Fruit fly (Drosophila melanogaster) whole organism, embryonic: ENCODE data around the gene KdelR.

Source experiments
- Abd-B ChIP-seq: fragments of 200-800 bp; sonication (Bioruptor generic); optimal IDR thresholded peaks from 2 replicates; lab custom pipeline; 2018; ENCODE audit warnings: missing biosample characterization, mild to moderate bottlenecking, missing genetic modification characterization, moderate library complexity
- Atf-2 ChIP-seq: fragments of 200-800 bp; sonication (Bioruptor generic); optimal IDR thresholded peaks from 2 replicates; lab custom pipeline; 2016; ENCODE audit warnings: missing biosample characterization, missing genetic modification characterization
- CG10565 ChIP-seq: fragments of 200-800 bp; sonication (Bioruptor generic); optimal IDR thresholded peaks from 3 replicates; lab custom pipeline; 2016; ENCODE audit warnings: missing biosample characterization, mild to moderate bottlenecking, missing genetic modification characterization
- CG12155 ChIP-seq: fragments of 200-800 bp; sonication (Bioruptor generic); optimal IDR thresholded peaks from 3 replicates; lab custom pipeline; 2016; ENCODE audit warnings: missing biosample characterization, missing genetic modification characterization
- CG12744 ChIP-seq: fragments of 200-800 bp; sonication (Bioruptor generic); optimal IDR thresholded peaks from 2 replicates; lab custom pipeline; 2016; ENCODE audit warnings: missing biosample characterization, missing genetic modification characterization
- CG12942 ChIP-seq: fragments of 200-800 bp; sonication (Bioruptor generic); optimal IDR thresholded peaks from 3 replicates; lab custom pipeline; 2016; ENCODE audit warnings: missing biosample characterization, missing genetic modification characterization
- CG13296 ChIP-seq: fragments of 200-800 bp; sonication (Bioruptor generic); optimal IDR thresholded peaks from 3 replicates; lab custom pipeline; 2018; ENCODE audit warnings: missing biosample characterization, mild to moderate bottlenecking, missing genetic modification characterization
- CG13894 ChIP-seq: fragments of 200-800 bp; sonication (Bioruptor generic); optimal IDR thresholded peaks from 3 replicates; lab custom pipeline; 2018; ENCODE audit warnings: missing biosample characterization, mild to moderate bottlenecking, missing genetic modification characterization, moderate library complexity
- CG14710 ChIP-seq: fragments of 200-800 bp; sonication (Bioruptor generic); optimal IDR thresholded peaks from 3 replicates; lab custom pipeline; 2019; ENCODE audit warnings: missing biosample characterization, mild to moderate bottlenecking, missing genetic modification characterization, moderate library complexity
- CG16779 ChIP-seq: fragments of 200-800 bp; sonication (Bioruptor generic); IDR thresholded peaks from 2 replicates; pipeline ENCODE4 v1.3.6; 2022; ENCODE audit warnings: missing biosample characterization, missing genetic modification characterization
- CG16863 ChIP-seq: fragments of 200-800 bp; sonication (Bioruptor generic); optimal IDR thresholded peaks from 3 replicates; lab custom pipeline; 2016; ENCODE audit warnings: missing biosample characterization, missing genetic modification characterization
- CG1792 ChIP-seq: fragments of 200-800 bp; sonication (Bioruptor generic); optimal IDR thresholded peaks from 2 replicates; lab custom pipeline; 2016; ENCODE audit warnings: missing biosample characterization, missing genetic modification characterization
- CG18262 ChIP-seq: fragments of 200-800 bp; optimal IDR thresholded peaks from 3 replicates; lab custom pipeline; 2019; ENCODE audit warnings: missing biosample characterization, mild to moderate bottlenecking, missing genetic modification characterization, moderate library complexity
- CG2129 ChIP-seq: fragments of 200-800 bp; sonication (Bioruptor generic); IDR thresholded peaks from 2 replicates; pipeline ENCODE4 v1.3.6; 2022; ENCODE audit warnings: missing biosample characterization, missing genetic modification characterization; ENCODE audit not compliant: partially characterized antibody
- CG2202 ChIP-seq: fragments of 200-800 bp; sonication (Bioruptor generic); optimal IDR thresholded peaks from 2 replicates; lab custom pipeline; 2018; ENCODE audit warnings: missing biosample characterization, mild to moderate bottlenecking, missing genetic modification characterization
- CG33213 ChIP-seq: fragments of 200-800 bp; sonication (Bioruptor generic); optimal IDR thresholded peaks from 3 replicates; lab custom pipeline; 2016; ENCODE audit warnings: missing biosample characterization, missing genetic modification characterization
- CG3995 ChIP-seq: fragments of 200-800 bp; sonication (Bioruptor generic); optimal IDR thresholded peaks from 3 replicates; lab custom pipeline; 2016; ENCODE audit warnings: missing biosample characterization, missing genetic modification characterization
- CG6854 ChIP-seq: fragments of 200-800 bp; sonication (Bioruptor generic); optimal IDR thresholded peaks from 3 replicates; lab custom pipeline; 2017; ENCODE audit warnings: missing biosample characterization, mild to moderate bottlenecking, missing genetic modification characterization
- CG8281 ChIP-seq: fragments of 200-800 bp; sonication (Bioruptor generic); optimal IDR thresholded peaks from 2 replicates; lab custom pipeline; 2018; ENCODE audit warnings: missing biosample characterization, mild to moderate bottlenecking, missing genetic modification characterization, moderate library complexity
- CG8944 ChIP-seq: fragments of 200-800 bp; sonication (Bioruptor generic); optimal IDR thresholded peaks from 3 replicates; lab custom pipeline; 2016; ENCODE audit warnings: missing biosample characterization, missing genetic modification characterization
- D19A ChIP-seq: fragments of 200-800 bp; optimal IDR thresholded peaks from 3 replicates; lab custom pipeline; 2019; ENCODE audit warnings: missing biosample characterization, mild to moderate bottlenecking, missing genetic modification characterization, moderate library complexity
- Deaf1 ChIP-seq: fragments of 200-800 bp; optimal IDR thresholded peaks from 3 replicates; lab custom pipeline; 2019; ENCODE audit warnings: missing biosample characterization, mild to moderate bottlenecking, missing genetic modification characterization, moderate library complexity
- Fer1 ChIP-seq: fragments of 200-800 bp; sonication (Bioruptor generic); optimal IDR thresholded peaks from 2 replicates; lab custom pipeline; 2017; ENCODE audit warnings: missing biosample characterization, mild to moderate bottlenecking, missing genetic modification characterization
- HHEX ChIP-seq: fragments of 200-800 bp; sonication (Bioruptor generic); optimal IDR thresholded peaks from 3 replicates; lab custom pipeline; 2017; ENCODE audit warnings: missing biosample characterization, mild to moderate bottlenecking, missing genetic modification characterization, missing genetic modification reagents
- HLH4C ChIP-seq: fragments of 200-800 bp; sonication (Bioruptor generic); IDR thresholded peaks from 3 replicates; pipeline ENCODE4 v1.3.6; 2022; ENCODE audit warnings: missing biosample characterization, missing genetic modification characterization; ENCODE audit not compliant: partially characterized antibody
- PHDP ChIP-seq: fragments of 200-800 bp; sonication (Bioruptor generic); optimal IDR thresholded peaks from 3 replicates; lab custom pipeline; 2018; ENCODE audit warnings: missing biosample characterization, mild to moderate bottlenecking, missing genetic modification characterization, moderate library complexity
- Rx ChIP-seq: fragments of 200-800 bp; sonication (Bioruptor generic); IDR thresholded peaks from 2 replicates; pipeline ENCODE4 v1.3.6; 2022; ENCODE audit warnings: missing biosample characterization, missing genetic modification characterization
- Scr ChIP-seq: fragments of 200-800 bp; sonication (Bioruptor generic); IDR thresholded peaks from 2 replicates; pipeline ENCODE4 v1.3.6; 2022; ENCODE audit warnings: missing biosample characterization, missing genetic modification characterization; ENCODE audit not compliant: partially characterized antibody
- Stat92E ChIP-seq, 3 experiments: fragments of >200 bp in 2 of 3; fragments of 200-800 bp in 1 of 3; sonication (Bioruptor generic) in 1 of 3; optimal IDR thresholded peaks; 2 replicates each; lab custom pipeline; 2017 to 2019; ENCODE audit warnings: missing biosample characterization in 3 of 3, missing genetic modification characterization in 3 of 3, mild to moderate bottlenecking in 1 of 3, moderate library complexity in 1 of 3
- YL-1 ChIP-seq: fragments of 200-800 bp; sonication (Bioruptor generic); optimal IDR thresholded peaks from 3 replicates; lab custom pipeline; 2017; ENCODE audit warnings: missing biosample characterization, mild to moderate bottlenecking, missing genetic modification characterization
- ap ChIP-seq: fragments of 200-800 bp; sonication (Bioruptor generic); IDR thresholded peaks from 2 replicates; pipeline ENCODE4 v1.3.6; 2022; ENCODE audit warnings: missing biosample characterization, missing genetic modification characterization
- az2 ChIP-seq: fragments of 200-800 bp; sonication (Bioruptor generic); optimal IDR thresholded peaks from 3 replicates; lab custom pipeline; 2016; ENCODE audit warnings: missing biosample characterization, missing genetic modification characterization
- bcd ChIP-seq: fragments of 200-800 bp; sonication (Bioruptor generic); optimal IDR thresholded peaks from 2 replicates; lab custom pipeline; 2017; ENCODE audit warnings: missing biosample characterization, mild to moderate bottlenecking, missing genetic modification characterization
- eve ChIP-seq, 2 experiments: fragments of >200 bp; optimal IDR thresholded peaks; 2 replicates each; lab custom pipeline; 2017; ENCODE audit warnings: missing biosample characterization in 2 of 2, missing genetic modification characterization in 2 of 2
- gro ChIP-seq: fragments of 200-800 bp; sonication (Bioruptor generic); optimal IDR thresholded peaks from 2 replicates; lab custom pipeline; 2016; ENCODE audit warnings: missing biosample characterization, missing genetic modification characterization
- hkb ChIP-seq, 2 experiments: fragments of 200-800 bp in 1 of 2; fragments of >200 bp in 1 of 2; sonication (Bioruptor generic) in 1 of 2; IDR thresholded peaks in 1 of 2; optimal IDR thresholded peaks in 1 of 2; 2 replicates each; pipeline versions ENCODE4 v1.3.6 to Lab custom; 2017 to 2022; ENCODE audit warnings: missing biosample characterization in 1 of 2, missing genetic modification characterization in 1 of 2
- jumu ChIP-seq: fragments of 200-800 bp; sonication (Bioruptor generic); optimal IDR thresholded peaks from 3 replicates; lab custom pipeline; 2016; ENCODE audit warnings: missing biosample characterization, missing genetic modification characterization
- kay ChIP-seq: fragments of 200-800 bp; sonication (Bioruptor generic); optimal IDR thresholded peaks from 2 replicates; lab custom pipeline; 2016; ENCODE audit warnings: missing biosample characterization, missing genetic modification characterization
- knrl ChIP-seq: fragments of 200-800 bp; sonication (Bioruptor generic); IDR thresholded peaks from 3 replicates; pipeline ENCODE4 v1.3.6; 2022; ENCODE audit warnings: missing biosample characterization, missing genetic modification characterization; ENCODE audit not compliant: partially characterized antibody
- lbe ChIP-seq: fragments of 200-800 bp; sonication (Bioruptor generic); optimal IDR thresholded peaks from 2 replicates; lab custom pipeline; 2016; ENCODE audit warnings: missing biosample characterization, mild to moderate bottlenecking, missing genetic modification characterization
- mirr ChIP-seq: fragments of 200-800 bp; sonication (Bioruptor generic); optimal IDR thresholded peaks from 3 replicates; lab custom pipeline; 2018; ENCODE audit warnings: missing biosample characterization, mild to moderate bottlenecking, missing genetic modification characterization
- nom ChIP-seq: fragments of 200-800 bp; sonication (Bioruptor generic); optimal IDR thresholded peaks from 2 replicates; lab custom pipeline; 2017; ENCODE audit warnings: missing biosample characterization, missing genetic modification characterization, mild to moderate bottlenecking, moderate library complexity, missing genetic modification reagents
- run ChIP-seq: fragments of 200-800 bp; sonication (Bioruptor generic); optimal IDR thresholded peaks from 3 replicates; lab custom pipeline; 2018; ENCODE audit warnings: missing biosample characterization, mild to moderate bottlenecking, missing genetic modification characterization
- sim ChIP-seq: fragments of 200-800 bp; sonication (Bioruptor generic); IDR thresholded peaks from 2 replicates; pipeline ENCODE4 v1.3.6; 2022; ENCODE audit warnings: missing biosample characterization, missing genetic modification characterization
- slp2 ChIP-seq: fragments of 200-800 bp; sonication (Bioruptor generic); optimal IDR thresholded peaks from 2 replicates; lab custom pipeline; 2016; ENCODE audit warnings: missing biosample characterization, missing genetic modification characterization
- ssp ChIP-seq: fragments of 200-800 bp; sonication (Bioruptor generic); IDR thresholded peaks from 2 replicates; pipeline ENCODE4 v1.3.6; 2022; ENCODE audit warnings: missing biosample characterization, missing genetic modification characterization
- trem ChIP-seq: fragments of 200-800 bp; optimal IDR thresholded peaks from 3 replicates; lab custom pipeline; 2019; ENCODE audit warnings: missing biosample characterization, mild to moderate bottlenecking, missing genetic modification characterization, moderate library complexity
- twi ChIP-seq: fragments of 200-800 bp; optimal IDR thresholded peaks from 2 replicates; lab custom pipeline; 2019; ENCODE audit warnings: missing biosample characterization, mild to moderate bottlenecking, missing genetic modification characterization, moderate library complexity
- zen ChIP-seq: fragments of 200-800 bp; sonication (Bioruptor generic); optimal IDR thresholded peaks from 3 replicates; lab custom pipeline; 2018; ENCODE audit warnings: missing biosample characterization, mild to moderate bottlenecking, missing genetic modification characterization, moderate library complexity

Gene KdelR

DNA sequence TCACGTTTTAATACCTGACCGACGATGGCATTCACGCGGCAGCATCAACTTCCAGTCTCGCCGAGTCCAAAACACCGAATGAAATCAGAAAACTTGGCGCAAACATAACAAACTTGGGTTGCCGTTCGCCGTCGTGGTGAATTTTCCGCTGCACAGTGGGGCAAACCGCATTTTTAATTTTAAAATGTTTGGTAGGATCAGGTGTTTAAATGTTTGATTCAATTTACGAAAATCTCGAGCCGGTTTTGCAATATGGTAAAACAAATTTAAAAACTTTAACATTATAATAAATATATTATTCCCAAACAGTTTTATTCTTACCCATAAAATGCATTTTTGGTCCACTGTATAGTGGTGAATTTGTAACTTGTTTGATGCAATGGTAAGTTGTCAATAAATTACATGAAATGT, 47.6 kb downstream of the KdelR start, which contains the start of gene RluA-1 (continued):
- TF ChIP-seq mirr (peak; percentile 97), sim (GFP tag; lab: Robert Waterston, UW) (peak; percentile 99), nom (GFP tag; lab: Kevin White, UChicago) (peak; percentile 93), bcd (GFP tag; lab: Kevin White, UChicago) (peak; percentile 99), CG16779 (GFP tag; lab: Robert Waterston, UW) (peak; percentile 98), Rx (GFP tag; lab: Robert Waterston, UW) (peak; percentile 98), CG14710 (peak; percentile 99), gro (peak; percentile 94), CG1792 (GFP tag; lab: Kevin White, UChicago) (peak; percentile 90), slp2 (peak; percentile 68), CG12942 (GFP tag; lab: Kevin White, UChicago) (peak; percentile 99), trem (tag; lab: Kevin White, UChicago) (peak; percentile 97), HHEX (peak; percentile 99), CG12744 (GFP tag; lab: Kevin White, UChicago) (peak; percentile 93), YL-1 (GFP tag; lab: Kevin White, UChicago) (peak; percentile 97), CG16863 (peak; percentile 91), CG8944 (GFP tag; lab: Kevin White, UChicago) (peak; percentile 88), CG13296 (peak; percentile 99), CG12155 (GFP tag; lab: Kevin White, UChicago) (peak; percentile 97), CG13894 (tag; lab: Kevin White, UChicago) (peak; percentile 98), CG8281 (tag; lab: Kevin White, UChicago) (peak; percentile 97), CG6854 (GFP tag; lab: Kevin White, UChicago) (peak; percentile 98), CG2129 (GFP tag; lab: Robert Waterston, UW) (no peak), kay (peak; percentile 86), Atf-2 (peak; percentile 95), CG33213 (peak; percentile 96), CG2202 (tag; lab: Kevin White, UChicago) (peak; percentile 99), zen (peak; percentile 100), CG3995 (peak; percentile 66), Stat92E (GFP tag; optimal IDR thresholded peaks at IDR 0.05; lab: Kevin White, UChicago) (peak in 1 of 3 experiments; percentile 98), Fer1 (GFP tag; lab: Kevin White, UChicago) (peak; percentile 99), knrl (peak; percentile 71), CG10565 (peak; percentile 96), D19A (peak; percentile 95), Deaf1 (tag; lab: Kevin White, UChicago) (peak; percentile 91), lbe (GFP tag; lab: Kevin White, UChicago) (peak; percentile 87), CG18262 (tag; lab: Kevin White, UChicago) (peak; percentile 100), az2 (GFP tag; lab: Kevin White, UChicago) (peak; percentile 100), PHDP (tag; lab: Kevin White, UChicago) (peak; percentile 100), jumu (GFP tag; lab: Kevin White, UChicago) (peak; percentile 84), ap (GFP tag; lab: Robert Waterston, UW) (peak; percentile 91), twi (tag; lab: Kevin White, UChicago) (peak; percentile 99), hkb (optimal IDR thresholded peaks at IDR 0.05; lab: Kevin White, UChicago) (no peak), hkb (GFP tag; IDR thresholded peaks at IDR 0.05; lab: Robert Waterston, UW) (peak; percentile 100), Scr (peak; percentile 53), Abd-B (GFP tag; lab: Kevin White, UChicago) (peak; percentile 97), ssp (GFP tag; lab: Robert Waterston, UW) (peak; percentile 95), HLH4C (GFP tag; lab: Robert Waterston, UW) (peak; percentile 58), eve (GFP tag; optimal IDR thresholded peaks at IDR 0.05; lab: Kevin White, UChicago) (peak in 1 of 2 experiments; percentile 96), run (tag; lab: Kevin White, UChicago) (peak; percentile 99)
